Worm (Caenorhabditis elegans): ENCODE results near the gene fat-6.

Gene fat-6

DNA sequence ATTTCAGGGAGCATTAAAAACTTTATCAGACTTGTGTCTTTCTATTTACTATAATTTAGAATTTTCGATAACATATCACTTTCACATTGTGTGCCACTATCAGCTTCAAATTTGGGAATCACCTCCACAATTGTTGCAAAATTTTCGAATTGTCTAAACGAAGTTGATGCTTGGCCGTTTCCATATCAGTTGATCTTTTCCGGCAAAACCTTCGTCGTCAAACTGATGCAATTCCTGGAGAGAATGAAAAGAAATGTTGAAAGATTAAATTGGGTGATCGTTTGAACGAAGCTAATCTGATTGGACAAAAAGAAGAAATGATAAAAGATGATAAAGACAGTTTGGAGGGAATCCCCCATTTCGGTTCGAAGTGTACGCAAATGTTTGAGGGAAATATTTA, 40.1 kb upstream of the fat-6 start (continued):
- TF ChIP-seq C16A3.4 (tag; optimal IDR thresholded peaks at IDR 0.05), result no peak
- TF ChIP-seq fkh-4 (tag; optimal IDR thresholded peaks at IDR 0.05; ENCODE audit: borderline replicate concordance), result no peak
- TF ChIP-seq efl-3 (GFP tag; optimal IDR thresholded peaks at IDR 0.05), result no peak
- TF ChIP-seq mep-1 (tag; optimal IDR thresholded peaks at IDR 0.05), result no peak
- peak; percentile 34 for TF ChIP-seq lin-14 (GFP tag; optimal IDR thresholded peaks at IDR 0.05)
- TF ChIP-seq hpl-2 (GFP tag; optimal IDR thresholded peaks at IDR 0.05), result peak; percentile 43
- TF ChIP-seq aha-1 (tag; optimal IDR thresholded peaks at IDR 0.05), result no peak
- no peak for TF ChIP-seq hlh-17 (GFP tag; optimal IDR thresholded peaks at IDR 0.05; ENCODE audit: borderline replicate concordance)
- no peak for TF ChIP-seq sup-37 (GFP tag; optimal IDR thresholded peaks at IDR 0.05)
- TF ChIP-seq ets-5 (GFP tag; IDR thresholded peaks at IDR 0.05), result no peak
- peak; percentile 21 to 29 for TF ChIP-seq lsy-2 (tag; optimal IDR thresholded peaks at IDR 0.05)
- TF ChIP-seq C34B4.2 (tag; optimal IDR thresholded peaks at IDR 0.05), result no peak
- TF ChIP-seq isw-1 (GFP tag; IDR thresholded peaks at IDR 0.05), result no peak
- peak; percentile 54 for TF ChIP-seq tlp-1 (tag; optimal IDR thresholded peaks at IDR 0.05)
- no peak for TF ChIP-seq ces-1 (GFP tag; optimal IDR thresholded peaks at IDR 0.05)
- TF ChIP-seq nhr-11 (tag; optimal IDR thresholded peaks at IDR 0.05), result no peak
- TF ChIP-seq egl-13 (tag; optimal IDR thresholded peaks at IDR 0.05), result no peak
- no peak for TF ChIP-seq pqm-1 (tag; optimal IDR thresholded peaks at IDR 0.05)
- TF ChIP-seq ztf-4 (tag; optimal IDR thresholded peaks at IDR 0.05), result peak; percentile 74
- TF ChIP-seq nhr-85 (tag), result no peak
- no peak for TF ChIP-seq ceh-63 (GFP tag; optimal IDR thresholded peaks at IDR 0.05)
- TF ChIP-seq swsn-7 (tag; optimal IDR thresholded peaks at IDR 0.05), result peak; percentile 13
- TF ChIP-seq xbp-1 (tag; optimal IDR thresholded peaks at IDR 0.05), result peak; percentile 1
- TF ChIP-seq jun-1 (tag; optimal IDR thresholded peaks at IDR 0.05), result peak; percentile 32
- peak; percentile 67 for TF ChIP-seq blmp-1 (tag; optimal IDR thresholded peaks at IDR 0.05)
- peak; percentile 83 for TF ChIP-seq nhr-20 (tag; optimal IDR thresholded peaks at IDR 0.05)
- TF ChIP-seq elt-3 (tag; optimal IDR thresholded peaks at IDR 0.05), result peak in 5 of 6 experiments; percentile 15 to 73 (median 30)
- TF ChIP-seq unc-86 (tag; optimal IDR thresholded peaks at IDR 0.05), result no peak
- no peak for TF ChIP-seq lir-3 (tag; optimal IDR thresholded peaks at IDR 0.05; ENCODE audit: poor library complexity)
- TF ChIP-seq nhr-90 (tag; optimal IDR thresholded peaks at IDR 0.05; ENCODE audit: poor library complexity), result peak; percentile 55
- no peak for TF ChIP-seq fos-1 (tag; optimal IDR thresholded peaks at IDR 0.05)
- peak; percentile 80 for TF ChIP-seq ama-1 (optimal IDR thresholded peaks at IDR 0.05)
- no peak for TF ChIP-seq unc-30 (tag; optimal IDR thresholded peaks at IDR 0.05)
- TF ChIP-seq hlh-4 (tag; optimal IDR thresholded peaks at IDR 0.05), result no peak
- TF ChIP-seq skn-1 (tag; optimal IDR thresholded peaks at IDR 0.05), result no peak
- no peak for TF ChIP-seq ceh-88 (GFP tag; IDR thresholded peaks at IDR 0.05)
- TF ChIP-seq ztf-11 (tag; optimal IDR thresholded peaks at IDR 0.05), result no peak
- TF ChIP-seq nhr-71 (tag; optimal IDR thresholded peaks at IDR 0.05), result peak; percentile 74
- no peak for TF ChIP-seq lin-13 (GFP tag; optimal IDR thresholded peaks at IDR 0.05)
- TF ChIP-seq ceh-90 (tag; optimal IDR thresholded peaks at IDR 0.05), result no peak
- TF ChIP-seq efl-1 (optimal IDR thresholded peaks at IDR 0.05), result peak in 1 of 2 experiments; percentile 15
- TF ChIP-seq efl-1 (GFP tag; optimal IDR thresholded peaks at IDR 0.05 in 1 of 2), result no peak
- TF ChIP-seq fkh-8 (tag; optimal IDR thresholded peaks at IDR 0.05), result no peak
- no peak for TF ChIP-seq ceh-8 (GFP tag; optimal IDR thresholded peaks at IDR 0.05)
- no peak for TF ChIP-seq mab-9 (GFP tag; IDR thresholded peaks at IDR 0.05)
- no peak for TF ChIP-seq irx-1 (tag; optimal IDR thresholded peaks at IDR 0.05)
- TF ChIP-seq pax-3 (tag; optimal IDR thresholded peaks at IDR 0.05), result peak; percentile 37
- no peak for TF ChIP-seq vab-15 (tag; optimal IDR thresholded peaks at IDR 0.05)
- no peak for TF ChIP-seq C04F5.9 (tag; optimal IDR thresholded peaks at IDR 0.05)
- no peak for TF ChIP-seq alr-1 (tag; optimal IDR thresholded peaks at IDR 0.05; ENCODE audit: borderline replicate concordance)
- no peak for TF ChIP-seq nhr-28 (tag; optimal IDR thresholded peaks at IDR 0.05)
- TF ChIP-seq nhr-12 (tag; optimal IDR thresholded peaks at IDR 0.05), result no peak
